Worm (Caenorhabditis elegans): ENCODE measurements around the gene E04F6.6.

Gene E04F6.6

ce11 chrII:7195541-7195940 is 3.8 kb downstream of the E04F6.6 start, which contains the start of gene acdh-12:
TSS of gene acdh-12 (minus strand) at chrII:7195641.
- TF ChIP-seq fkh-8 (tag; optimal IDR thresholded peaks at IDR 0.05) (no peak), ztf-4 (tag; optimal IDR thresholded peaks at IDR 0.05) (no peak), nhr-11 (tag; optimal IDR thresholded peaks at IDR 0.05) (no peak), grh-1 (GFP tag; IDR thresholded peaks at IDR 0.05) (no peak), unc-62 (GFP tag; optimal IDR thresholded peaks at IDR 0.05) (no peak), sox-4 (tag; optimal IDR thresholded peaks at IDR 0.05) (no peak), elt-2 (tag; optimal IDR thresholded peaks at IDR 0.05) (no peak), unc-130 (tag; optimal IDR thresholded peaks at IDR 0.05) (no peak), unc-98 (GFP tag; IDR thresholded peaks at IDR 0.05) (no peak), lin-39 (tag; optimal IDR thresholded peaks at IDR 0.05) (no peak), fkh-4 (tag; optimal IDR thresholded peaks at IDR 0.05; ENCODE audit: borderline replicate concordance) (no peak), ces-1 (GFP tag; optimal IDR thresholded peaks at IDR 0.05) (no peak), C04F5.9 (tag; optimal IDR thresholded peaks at IDR 0.05) (no peak), xbp-1 (tag; optimal IDR thresholded peaks at IDR 0.05) (no peak), alr-1 (tag; optimal IDR thresholded peaks at IDR 0.05; ENCODE audit: borderline replicate concordance) (no peak), nhr-237 (tag; optimal IDR thresholded peaks at IDR 0.05) (no peak), nhr-71 (tag; optimal IDR thresholded peaks at IDR 0.05) (no peak), dpl-1 (GFP tag; optimal IDR thresholded peaks at IDR 0.05) (no peak)

DNA sequence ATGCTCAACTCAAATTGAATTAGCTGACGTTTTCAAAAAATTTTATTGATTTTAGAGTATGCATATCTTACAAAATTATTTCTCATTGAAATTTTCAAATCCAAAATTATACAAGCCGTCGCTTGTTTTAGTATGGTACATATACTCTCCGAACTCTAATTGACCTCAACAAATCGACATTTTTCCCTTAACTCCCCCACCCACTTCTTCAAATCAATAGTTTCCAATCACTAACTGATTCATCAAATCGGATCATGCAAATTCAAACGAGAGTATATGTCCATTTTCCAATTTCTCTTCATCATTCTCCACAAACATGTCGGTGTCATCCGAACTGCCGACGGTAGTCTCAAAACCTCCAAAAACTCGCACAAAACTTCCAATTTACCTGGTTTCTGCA is 10.2 kb downstream of the E04F6.6 start, which contains the start of gene E04F6.4:
TSS of gene E04F6.4 (plus strand) at position 301 of the 400 bp plus-strand sequence.
- TF ChIP-seq lin-13 (GFP tag; optimal IDR thresholded peaks at IDR 0.05) (no peak), unc-62 (GFP tag; optimal IDR thresholded peaks at IDR 0.05) (no peak), hlh-4 (tag; optimal IDR thresholded peaks at IDR 0.05) (no peak), hlh-17 (GFP tag; optimal IDR thresholded peaks at IDR 0.05; ENCODE audit: borderline replicate concordance) (no peak), lin-35 (GFP tag; optimal IDR thresholded peaks at IDR 0.05) (no peak), tlp-1 (tag; optimal IDR thresholded peaks at IDR 0.05) (no peak), ceh-88 (GFP tag; IDR thresholded peaks at IDR 0.05) (no peak), ceh-63 (GFP tag; optimal IDR thresholded peaks at IDR 0.05) (no peak), xbp-1 (tag; optimal IDR thresholded peaks at IDR 0.05) (no peak), ztf-4 (tag; optimal IDR thresholded peaks at IDR 0.05) (no peak), nhr-47 (tag; optimal IDR thresholded peaks at IDR 0.05) (no peak), jun-1 (tag; optimal IDR thresholded peaks at IDR 0.05) (no peak), snpc-4 (tag; optimal IDR thresholded peaks at IDR 0.05) (no peak), ces-1 (GFP tag; optimal IDR thresholded peaks at IDR 0.05) (no peak), nhr-85 (tag) (no peak), nhr-19 (GFP tag; conservative IDR thresholded peaks at IDR 0.05) (no peak), swsn-7 (tag; optimal IDR thresholded peaks at IDR 0.05) (no peak), vab-15 (tag; optimal IDR thresholded peaks at IDR 0.05) (no peak), tbx-2 (tag; optimal IDR thresholded peaks at IDR 0.05) (no peak)

ce11 chrII:7187110-7187509 is 12.3 kb downstream of the E04F6.6 start, which contains the start of gene C27H5.6:
TSS of gene C27H5.6 (minus strand) at chrII:7187210.
- TF ChIP-seq lir-3 (tag; optimal IDR thresholded peaks at IDR 0.05; ENCODE audit: poor library complexity) = peak; percentile 34
- TF ChIP-seq ceh-90 (tag; optimal IDR thresholded peaks at IDR 0.05) = no peak

DNA sequence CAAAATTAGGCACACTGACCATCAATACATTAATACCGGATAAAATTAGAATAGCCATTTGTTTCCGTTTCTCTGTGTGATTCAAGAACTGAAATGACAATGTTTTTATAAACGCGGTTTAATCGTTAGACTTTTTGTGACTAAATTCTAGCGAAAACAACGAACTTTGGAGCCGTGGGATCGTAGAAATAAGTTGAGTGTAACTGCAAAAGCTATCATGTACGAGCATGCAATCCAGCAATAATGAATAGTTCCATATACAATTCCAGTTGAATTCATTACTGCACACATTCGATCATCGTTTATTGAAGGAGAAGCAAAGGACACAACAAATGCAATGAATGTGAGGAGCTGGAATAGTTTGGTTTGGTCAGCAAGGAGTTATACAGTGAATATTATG is 13.2 kb downstream of the E04F6.6 start:
- TF ChIP-seq F16B12.6 (tag; optimal IDR thresholded peaks at IDR 0.05) (no peak), mdl-1 (tag; optimal IDR thresholded peaks at IDR 0.05) (no peak), ztf-4 (tag; optimal IDR thresholded peaks at IDR 0.05) (no peak), sptf-1 (tag; optimal IDR thresholded peaks at IDR 0.05) (no peak), nhr-90 (tag; optimal IDR thresholded peaks at IDR 0.05; ENCODE audit: poor library complexity) (no peak), snpc-4 (tag; optimal IDR thresholded peaks at IDR 0.05) (no peak), nhr-71 (tag; optimal IDR thresholded peaks at IDR 0.05) (no peak), hlh-17 (GFP tag; optimal IDR thresholded peaks at IDR 0.05; ENCODE audit: borderline replicate concordance) (no peak), jun-1 (tag; optimal IDR thresholded peaks at IDR 0.05) (no peak), grh-1 (GFP tag; IDR thresholded peaks at IDR 0.05) (no peak), fkh-10 (GFP tag; optimal IDR thresholded peaks at IDR 0.05) (no peak)
